Fruit fly (Drosophila melanogaster) whole organism, embryonic: ENCODE measurements around the gene PolA1.

Source experiments
- Aef1 ChIP-seq: fragments of 200-800 bp; sonication (Bioruptor generic); IDR thresholded peaks from 3 replicates; pipeline ENCODE4 v1.3.6; 2022; ENCODE audit warnings: missing biosample characterization, missing genetic modification characterization
- Asciz ChIP-seq: fragments of 200-800 bp; sonication (Bioruptor generic); optimal IDR thresholded peaks from 2 replicates; lab custom pipeline; 2017; ENCODE audit warnings: missing biosample characterization, mild to moderate bottlenecking, missing genetic modification characterization, missing genetic modification reagents
- B-H1 ChIP-seq: fragments of 200-800 bp; sonication (Bioruptor generic); IDR thresholded peaks from 3 replicates; pipeline ENCODE4 v1.3.6; 2022; ENCODE audit warnings: missing biosample characterization, missing genetic modification characterization
- CG10147 ChIP-seq: fragments of 200-800 bp; sonication (Bioruptor generic); optimal IDR thresholded peaks from 2 replicates; lab custom pipeline; 2019; ENCODE audit warnings: missing biosample characterization, mild to moderate bottlenecking, missing genetic modification characterization, moderate library complexity
- CG11695 ChIP-seq: fragments of 200-800 bp; sonication (Bioruptor generic); IDR thresholded peaks from 3 replicates; pipeline ENCODE4 v1.3.6; 2022; ENCODE audit warnings: missing biosample characterization, missing genetic modification characterization
- CG12236 ChIP-seq: fragments of 200-800 bp; sonication (Bioruptor generic); optimal IDR thresholded peaks from 2 replicates; lab custom pipeline; 2016; ENCODE audit warnings: missing biosample characterization, missing genetic modification characterization
- CG13296 ChIP-seq: fragments of 200-800 bp; sonication (Bioruptor generic); optimal IDR thresholded peaks from 3 replicates; lab custom pipeline; 2018; ENCODE audit warnings: missing biosample characterization, mild to moderate bottlenecking, missing genetic modification characterization
- CG13624 ChIP-seq: fragments of 200-800 bp; sonication (Bioruptor generic); optimal IDR thresholded peaks from 2 replicates; lab custom pipeline; 2016; ENCODE audit warnings: missing biosample characterization, missing genetic modification characterization
- CG14050 ChIP-seq: fragments of 200-800 bp; sonication (Bioruptor generic); IDR thresholded peaks from 3 replicates; pipeline ENCODE4 v1.3.6; 2022; ENCODE audit warnings: missing biosample characterization, missing genetic modification characterization
- CG15514 ChIP-seq: fragments of 200-800 bp; sonication (Bioruptor generic); optimal IDR thresholded peaks from 3 replicates; lab custom pipeline; 2017; ENCODE audit warnings: missing biosample characterization, missing genetic modification characterization, mild to moderate bottlenecking, moderate library complexity, missing genetic modification reagents
- CG18619 ChIP-seq: fragments of 200-800 bp; sonication (Bioruptor generic); optimal IDR thresholded peaks from 3 replicates; lab custom pipeline; 2017; ENCODE audit warnings: missing biosample characterization, mild to moderate bottlenecking, missing genetic modification characterization
- CG31365 ChIP-seq: fragments of 200-800 bp; sonication (Bioruptor generic); optimal IDR thresholded peaks from 2 replicates; lab custom pipeline; 2018; ENCODE audit warnings: missing biosample characterization, mild to moderate bottlenecking, missing genetic modification characterization
- CG4282 ChIP-seq: fragments of 200-800 bp; sonication (Bioruptor generic); optimal IDR thresholded peaks from 2 replicates; lab custom pipeline; 2016; ENCODE audit warnings: missing biosample characterization, missing genetic modification characterization
- CG4424 ChIP-seq: fragments of 200-800 bp; sonication (Bioruptor generic); optimal IDR thresholded peaks from 3 replicates; lab custom pipeline; 2016; ENCODE audit warnings: missing biosample characterization, missing genetic modification characterization
- CG8089 ChIP-seq: fragments of 200-800 bp; sonication (Bioruptor generic); optimal IDR thresholded peaks from 3 replicates; lab custom pipeline; 2016; ENCODE audit warnings: missing biosample characterization, missing genetic modification characterization
- CG8924 ChIP-seq: fragments of 200-800 bp; optimal IDR thresholded peaks from 3 replicates; lab custom pipeline; 2019; ENCODE audit warnings: missing biosample characterization, mild to moderate bottlenecking, missing genetic modification characterization, moderate library complexity
- CG9797 ChIP-seq: fragments of 200-800 bp; sonication (Bioruptor generic); optimal IDR thresholded peaks from 3 replicates; lab custom pipeline; 2018; ENCODE audit warnings: missing biosample characterization, mild to moderate bottlenecking, missing genetic modification characterization
- CG9817 ChIP-seq: fragments of 200-800 bp; sonication (Bioruptor generic); optimal IDR thresholded peaks from 2 replicates; lab custom pipeline; 2018; ENCODE audit warnings: missing biosample characterization, mild to moderate bottlenecking, missing genetic modification characterization, moderate library complexity
- Dbx ChIP-seq: fragments of 200-800 bp; sonication (Bioruptor generic); IDR thresholded peaks from 3 replicates; pipeline ENCODE4 v1.3.6; 2022; ENCODE audit warnings: missing biosample characterization, missing genetic modification characterization
- Dip2 ChIP-seq: fragments of 200-800 bp; sonication (Bioruptor generic); IDR thresholded peaks from 2 replicates; pipeline ENCODE4 v1.3.6; 2022; ENCODE audit warnings: missing biosample characterization, missing genetic modification characterization
- Drgx ChIP-seq: fragments of 200-800 bp; sonication (Bioruptor generic); IDR thresholded peaks from 2 replicates; pipeline ENCODE4 v1.3.6; 2022; ENCODE audit warnings: missing biosample characterization, missing genetic modification characterization
- ERR ChIP-seq: fragments of 200-800 bp; sonication (Bioruptor generic); optimal IDR thresholded peaks from 2 replicates; lab custom pipeline; 2016; ENCODE audit warnings: missing biosample characterization, missing genetic modification characterization
- Hand ChIP-seq: fragments of 200-800 bp; sonication (Bioruptor generic); optimal IDR thresholded peaks from 2 replicates; lab custom pipeline; 2017; ENCODE audit warnings: mild to moderate bottlenecking, missing biosample characterization, missing genetic modification reagents, missing genetic modification characterization
- HmgD ChIP-seq: fragments of 200-800 bp; sonication (Bioruptor generic); optimal IDR thresholded peaks from 3 replicates; lab custom pipeline; 2016; ENCODE audit warnings: missing biosample characterization, missing genetic modification characterization
- NC2β ChIP-seq: fragments of 200-800 bp; sonication (Bioruptor generic); optimal IDR thresholded peaks from 2 replicates; lab custom pipeline; 2016; ENCODE audit warnings: missing biosample characterization, missing genetic modification characterization
- NfI ChIP-seq: fragments of 200-800 bp; sonication (Bioruptor generic); optimal IDR thresholded peaks from 3 replicates; lab custom pipeline; 2018; ENCODE audit warnings: missing biosample characterization, mild to moderate bottlenecking, missing genetic modification characterization, moderate library complexity
- Scr ChIP-seq: fragments of 200-800 bp; sonication (Bioruptor generic); IDR thresholded peaks from 2 replicates; pipeline ENCODE4 v1.3.6; 2022; ENCODE audit warnings: missing biosample characterization, missing genetic modification characterization; ENCODE audit not compliant: partially characterized antibody
- Ssrp ChIP-seq: fragments of 200-800 bp; sonication (Bioruptor generic); optimal IDR thresholded peaks from 2 replicates; lab custom pipeline; 2018; ENCODE audit warnings: missing biosample characterization, mild to moderate bottlenecking, missing genetic modification characterization, moderate library complexity
- Xbp1 ChIP-seq: fragments of 200-800 bp; sonication (Bioruptor generic); optimal IDR thresholded peaks from 3 replicates; lab custom pipeline; 2016; ENCODE audit warnings: missing biosample characterization, mild to moderate bottlenecking, missing genetic modification characterization
- ab ChIP-seq: fragments of 200-800 bp; sonication (Bioruptor generic); optimal IDR thresholded peaks from 2 replicates; lab custom pipeline; 2016; ENCODE audit warnings: missing biosample characterization, missing genetic modification characterization
- aop ChIP-seq: fragments of 200-800 bp; sonication (Bioruptor generic); IDR thresholded peaks from 2 replicates; pipeline ENCODE4 v1.3.6; 2022; ENCODE audit warnings: missing biosample characterization, missing genetic modification characterization
- ase ChIP-seq: fragments of 200-800 bp; sonication (Bioruptor generic); IDR thresholded peaks from 3 replicates; pipeline ENCODE4 v1.3.6; 2022; ENCODE audit warnings: missing biosample characterization, missing genetic modification characterization
- cad ChIP-seq: fragments of >200 bp; optimal IDR thresholded peaks from 2 replicates; lab custom pipeline; 2017; ENCODE audit warnings: missing biosample characterization, missing genetic modification characterization
- chm ChIP-seq: fragments of 200-800 bp; sonication (Bioruptor generic); IDR thresholded peaks from 2 replicates; pipeline ENCODE4 v1.3.6; 2022; ENCODE audit warnings: missing biosample characterization, missing genetic modification characterization
- ci ChIP-seq: fragments of 200-800 bp; sonication (Bioruptor generic); IDR thresholded peaks from 3 replicates; pipeline ENCODE4 v1.3.6; 2022; ENCODE audit warnings: missing biosample characterization, missing genetic modification characterization
- ewg ChIP-seq: fragments of 200-800 bp; sonication (Bioruptor generic); optimal IDR thresholded peaks from 3 replicates; lab custom pipeline; 2017; ENCODE audit warnings: mild to moderate bottlenecking, missing biosample characterization, missing genetic modification reagents, missing genetic modification characterization
- fd3F ChIP-seq: fragments of 200-800 bp; sonication (Bioruptor generic); optimal IDR thresholded peaks from 2 replicates; lab custom pipeline; 2018; ENCODE audit warnings: missing biosample characterization, mild to moderate bottlenecking, missing genetic modification characterization, moderate library complexity
- fd96Cb ChIP-seq: fragments of 200-800 bp; sonication (Bioruptor generic); optimal IDR thresholded peaks from 2 replicates; lab custom pipeline; 2018; ENCODE audit warnings: missing biosample characterization, mild to moderate bottlenecking, missing genetic modification characterization, moderate library complexity
- gt ChIP-seq: fragments of 200-800 bp; sonication (Bioruptor generic); IDR thresholded peaks from 2 replicates; pipeline ENCODE4 v1.3.6; 2022; ENCODE audit warnings: missing biosample characterization, missing genetic modification characterization
- her ChIP-seq: fragments of 200-800 bp; sonication (Bioruptor generic); optimal IDR thresholded peaks from 2 replicates; lab custom pipeline; 2016; ENCODE audit warnings: missing biosample characterization, missing genetic modification characterization
- insv ChIP-seq, 2 experiments: fragments of 200-800 bp; sonication (Bioruptor generic); optimal IDR thresholded peaks; 3 replicates each; lab custom pipeline; 2016 to 2018; ENCODE audit warnings: missing biosample characterization in 2 of 2, missing genetic modification characterization in 2 of 2
- mam ChIP-seq: fragments of 200-800 bp; sonication (Bioruptor generic); optimal IDR thresholded peaks from 3 replicates; lab custom pipeline; 2016; ENCODE audit warnings: missing biosample characterization, missing genetic modification characterization
- nerfin-1 ChIP-seq: fragments of 200-800 bp; sonication (Bioruptor generic); optimal IDR thresholded peaks from 3 replicates; lab custom pipeline; 2019; ENCODE audit warnings: missing biosample characterization, mild to moderate bottlenecking, missing genetic modification characterization, moderate library complexity
- onecut ChIP-seq: fragments of 200-800 bp; sonication (Bioruptor generic); IDR thresholded peaks from 2 replicates; pipeline ENCODE4 v1.3.6; 2022; ENCODE audit warnings: missing biosample characterization, missing genetic modification characterization
- peb ChIP-seq: fragments of 200-800 bp; sonication (Bioruptor generic); IDR thresholded peaks from 2 replicates; pipeline ENCODE4 v1.3.6; 2022; ENCODE audit warnings: missing biosample characterization, missing genetic modification characterization
- run ChIP-seq: fragments of 200-800 bp; sonication (Bioruptor generic); optimal IDR thresholded peaks from 3 replicates; lab custom pipeline; 2018; ENCODE audit warnings: missing biosample characterization, mild to moderate bottlenecking, missing genetic modification characterization
- scrt ChIP-seq: fragments of 200-800 bp; sonication (Bioruptor generic); optimal IDR thresholded peaks from 2 replicates; lab custom pipeline; 2018; ENCODE audit warnings: missing biosample characterization, mild to moderate bottlenecking, missing genetic modification characterization, moderate library complexity
- trem ChIP-seq: fragments of 200-800 bp; optimal IDR thresholded peaks from 3 replicates; lab custom pipeline; 2019; ENCODE audit warnings: missing biosample characterization, mild to moderate bottlenecking, missing genetic modification characterization, moderate library complexity
- twi ChIP-seq: fragments of 200-800 bp; optimal IDR thresholded peaks from 2 replicates; lab custom pipeline; 2019; ENCODE audit warnings: missing biosample characterization, mild to moderate bottlenecking, missing genetic modification characterization, moderate library complexity
- unc-4 ChIP-seq: fragments of 200-800 bp; sonication (Bioruptor generic); IDR thresholded peaks from 2 replicates; pipeline ENCODE4 v1.3.6; 2022; ENCODE audit warnings: missing biosample characterization, missing genetic modification characterization; ENCODE audit not compliant: partially characterized antibody
- zf30C ChIP-seq: fragments of 200-800 bp; sonication (Bioruptor generic); optimal IDR thresholded peaks from 3 replicates; lab custom pipeline; 2018; ENCODE audit warnings: missing biosample characterization, mild to moderate bottlenecking, missing genetic modification characterization

Gene PolA1

DNA sequence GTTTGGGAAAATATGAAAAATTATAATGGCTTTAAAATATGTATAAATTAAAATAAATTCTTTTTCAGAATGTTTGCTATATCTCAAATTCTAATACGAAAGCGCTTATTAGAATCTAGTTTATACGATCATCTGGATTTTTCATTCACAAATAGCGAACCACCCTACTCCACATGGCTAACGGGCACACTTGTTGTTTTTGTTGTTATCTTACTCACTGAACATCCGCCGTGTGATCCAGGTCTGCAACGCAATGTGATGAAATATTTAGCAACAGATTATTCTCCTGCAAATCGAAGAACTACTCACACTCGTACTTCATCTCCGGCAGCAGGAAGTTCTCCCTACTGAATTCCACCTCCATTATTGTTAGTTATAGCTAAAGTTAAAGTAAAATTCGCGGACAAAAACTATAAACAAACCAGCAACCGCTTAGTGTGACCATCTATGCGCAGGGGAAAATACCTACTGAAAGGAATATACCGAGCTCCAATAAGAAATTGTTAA is 9.0 kb downstream of the PolA1 start, which contains the start of gene Archease (continued):
- TF ChIP-seq CG9817 (tag; lab: Kevin White, UChicago): no peak
- no peak for TF ChIP-seq ewg (GFP tag; lab: Kevin White, UChicago)
- TF ChIP-seq Scr: peak; percentile 12; the same call in 1 of the 2 replicates
- no peak for TF ChIP-seq peb
- TF ChIP-seq NC2β (GFP tag; lab: Kevin White, UChicago): peak; percentile 7
- TF ChIP-seq CG4282 (GFP tag; lab: Kevin White, UChicago): no peak
- peak; percentile 6 for TF ChIP-seq Ssrp (tag; lab: Kevin White, UChicago)
- peak; percentile 66 for TF ChIP-seq Asciz (GFP tag; lab: Kevin White, UChicago)
- peak; percentile 75 for TF ChIP-seq CG11695
- peak; percentile 30 for TF ChIP-seq CG18619 (GFP tag; lab: Kevin White, UChicago)
- TF ChIP-seq insv (GFP tag; optimal IDR thresholded peaks at IDR 0.05; lab: Kevin White, UChicago): peak; percentile 86 to 98
- TF ChIP-seq her (GFP tag; lab: Kevin White, UChicago): peak; percentile 31
- peak; percentile 49 for TF ChIP-seq NfI (GFP tag; lab: Kevin White, UChicago)
- TF ChIP-seq unc-4 (GFP tag; lab: Robert Waterston, UW): no peak
- no peak for TF ChIP-seq ERR
- TF ChIP-seq HmgD (GFP tag; lab: Kevin White, UChicago): no peak
- TF ChIP-seq CG31365 (tag; lab: Kevin White, UChicago): peak; percentile 42
- TF ChIP-seq run (tag; lab: Kevin White, UChicago): peak; percentile 3
- peak; percentile 33 for TF ChIP-seq CG15514 (GFP tag; lab: Kevin White, UChicago)
- no peak for TF ChIP-seq ab (GFP tag; lab: Kevin White, UChicago)
- no peak for TF ChIP-seq zf30C (GFP tag; lab: Kevin White, UChicago)
- peak; percentile 50 for TF ChIP-seq Drgx (GFP tag; lab: Robert Waterston, UW)
- peak; percentile 18 for TF ChIP-seq fd3F (GFP tag; lab: Kevin White, UChicago)
- TF ChIP-seq ci (GFP tag; lab: Robert Waterston, UW): peak; percentile 54; the same call in 2 of the 3 replicates
- peak; percentile 40 for TF ChIP-seq twi (tag; lab: Kevin White, UChicago)
- peak; percentile 42 for TF ChIP-seq CG10147 (GFP tag; lab: Kevin White, UChicago)
- TF ChIP-seq onecut (GFP tag; lab: Robert Waterston, UW): peak; percentile 51
- TF ChIP-seq gt (GFP tag; lab: Robert Waterston, UW): no peak
- peak; percentile 79 for TF ChIP-seq CG8924 (tag; lab: Kevin White, UChicago)
- TF ChIP-seq ase (GFP tag; lab: Robert Waterston, UW): no peak
- TF ChIP-seq Dbx (GFP tag; lab: Robert Waterston, UW): peak; percentile 34; the same call in 2 of the 3 replicates
- no peak for TF ChIP-seq CG8089 (GFP tag; lab: Kevin White, UChicago)
- no peak; the same call in 2 of the 3 replicates for TF ChIP-seq B-H1 (GFP tag; lab: Robert Waterston, UW)
- TF ChIP-seq mam (GFP tag; lab: Kevin White, UChicago): peak; percentile 23
- peak; percentile 81 for TF ChIP-seq scrt
- TF ChIP-seq CG13296 (GFP tag; lab: Kevin White, UChicago): peak; percentile 81
- no peak for TF ChIP-seq cad (GFP tag; lab: Kevin White, UChicago)
- TF ChIP-seq Hand (GFP tag; lab: Kevin White, UChicago): peak; percentile 55
- peak; percentile 64 for TF ChIP-seq Xbp1 (GFP tag; lab: Kevin White, UChicago)
- TF ChIP-seq CG4424 (GFP tag; lab: Kevin White, UChicago): peak; percentile 58
- TF ChIP-seq chm: peak; percentile 60; the same call in 1 of the 2 replicates
- no peak for TF ChIP-seq Dip2
- TF ChIP-seq CG13624 (GFP tag; lab: Kevin White, UChicago): peak; percentile 15
- TF ChIP-seq CG12236 (GFP tag; lab: Kevin White, UChicago): peak; percentile 15
- peak; percentile 34 for TF ChIP-seq fd96Cb (tag; lab: Kevin White, UChicago)
- no peak for TF ChIP-seq CG14050 (GFP tag; lab: Robert Waterston, UW)
- peak; percentile 76 for TF ChIP-seq CG9797 (GFP tag; lab: Kevin White, UChicago)
- TF ChIP-seq aop (GFP tag; lab: Robert Waterston, UW): no peak
- TF ChIP-seq nerfin-1 (tag; lab: Kevin White, UChicago): peak; percentile 82
- TF ChIP-seq trem (tag; lab: Kevin White, UChicago): peak; percentile 30
- peak; percentile 41; the same call in 1 of the 3 replicates for TF ChIP-seq Aef1 (GFP tag; lab: Robert Waterston, UW)
